Worm (Caenorhabditis elegans): ENCODE results near the gene cnc-9.

cnc-9 gene

ce11 chrV:7436509-7436908 is 36.5 kb upstream of the cnc-9 start:
- TF ChIP-seq tbx-37 (GFP tag; conservative IDR thresholded peaks at IDR 0.05) (no peak), hmbx-1 (tag; optimal IDR thresholded peaks at IDR 0.05) (no peak), ceh-36 (tag; optimal IDR thresholded peaks at IDR 0.05) (no peak), ets-7 (tag; optimal IDR thresholded peaks at IDR 0.05) (no peak), flt-1 (GFP tag; IDR thresholded peaks at IDR 0.05) (no peak), scrt-1 (GFP tag; IDR thresholded peaks at IDR 0.05) (no peak), hmg-4 (GFP tag; optimal IDR thresholded peaks at IDR 0.05) (no peak), sea-1 (GFP tag; conservative IDR thresholded peaks at IDR 0.05) (no peak), hnd-1 (tag; optimal IDR thresholded peaks at IDR 0.05) (no peak)

- TF ChIP-seq aly-1 (tag; optimal IDR thresholded peaks at IDR 0.05) (no peak), flt-1 (GFP tag; IDR thresholded peaks at IDR 0.05) (no peak), tbx-11 (GFP tag; IDR thresholded peaks at IDR 0.05) (no peak), scrt-1 (GFP tag; IDR thresholded peaks at IDR 0.05) (no peak), ceh-13 (GFP tag; optimal IDR thresholded peaks at IDR 0.05) (no peak), B0310.2 (tag; optimal IDR thresholded peaks at IDR 0.05) (no peak), F13C5.2 (tag; optimal IDR thresholded peaks at IDR 0.05) (no peak), ama-1 (optimal IDR thresholded peaks at IDR 0.05) (no peak), sea-1 (GFP tag; conservative IDR thresholded peaks at IDR 0.05) (no peak), hmbx-1 (tag; optimal IDR thresholded peaks at IDR 0.05) (no peak), ceh-36 (tag; optimal IDR thresholded peaks at IDR 0.05) (no peak), tbx-37 (GFP tag; conservative IDR thresholded peaks at IDR 0.05) (no peak), ets-7 (tag; optimal IDR thresholded peaks at IDR 0.05) (no peak), pes-1 (GFP tag; IDR thresholded peaks at IDR 0.05) (no peak), tra-4 (tag; optimal IDR thresholded peaks at IDR 0.05) (no peak), hnd-1 (tag; optimal IDR thresholded peaks at IDR 0.05) (no peak), hmg-4 (GFP tag; optimal IDR thresholded peaks at IDR 0.05) (no peak)
Observed at ce11 chrV:7435376-7436204, 35.6 kb upstream of the cnc-9 start, which contains the start of the genes ddo-2 and F25E5.8. ddo-2 (minus strand) TSS chrV:7435705. F25E5.8 (plus strand) TSS chrV:7435930.

ce11 chrV:7434805-7435363 is 34.9 kb upstream of the cnc-9 start:
- no peak for TF ChIP-seq flt-1 (GFP tag; IDR thresholded peaks at IDR 0.05)
- no peak for TF ChIP-seq aly-1 (tag; optimal IDR thresholded peaks at IDR 0.05)
- TF ChIP-seq B0310.2 (tag; optimal IDR thresholded peaks at IDR 0.05), result no peak
- TF ChIP-seq sea-1 (GFP tag; conservative IDR thresholded peaks at IDR 0.05), result no peak
- no peak for TF ChIP-seq hnd-1 (tag; optimal IDR thresholded peaks at IDR 0.05)
- TF ChIP-seq F13C5.2 (tag; optimal IDR thresholded peaks at IDR 0.05), result no peak
- no peak for TF ChIP-seq scrt-1 (GFP tag; IDR thresholded peaks at IDR 0.05)
- TF ChIP-seq ceh-36 (tag; optimal IDR thresholded peaks at IDR 0.05), result no peak
- no peak for TF ChIP-seq ets-7 (tag; optimal IDR thresholded peaks at IDR 0.05)

ce11 chrV:7432441-7433146 is 32.6 kb upstream of the cnc-9 start:
- TF ChIP-seq hmbx-1 (tag; optimal IDR thresholded peaks at IDR 0.05) (no peak), tbx-11 (GFP tag; IDR thresholded peaks at IDR 0.05) (no peak), flt-1 (GFP tag; IDR thresholded peaks at IDR 0.05) (no peak), ceh-13 (GFP tag; optimal IDR thresholded peaks at IDR 0.05) (no peak), hmg-4 (GFP tag; optimal IDR thresholded peaks at IDR 0.05) (no peak), aly-1 (tag; optimal IDR thresholded peaks at IDR 0.05) (no peak), ama-1 (optimal IDR thresholded peaks at IDR 0.05) (no peak), B0310.2 (tag; optimal IDR thresholded peaks at IDR 0.05) (no peak), tbx-37 (GFP tag; conservative IDR thresholded peaks at IDR 0.05) (no peak), ceh-36 (tag; optimal IDR thresholded peaks at IDR 0.05) (no peak), ets-7 (tag; optimal IDR thresholded peaks at IDR 0.05) (no peak), tra-4 (tag; optimal IDR thresholded peaks at IDR 0.05) (no peak), F13C5.2 (tag; optimal IDR thresholded peaks at IDR 0.05) (no peak), hnd-1 (tag; optimal IDR thresholded peaks at IDR 0.05) (no peak), sea-1 (GFP tag; conservative IDR thresholded peaks at IDR 0.05) (no peak), pes-1 (GFP tag; IDR thresholded peaks at IDR 0.05) (no peak)

ce11 chrV:7431016-7431415 is 31.0 kb upstream of the cnc-9 start, which contains the start of gene srw-71:
srw-71 (minus strand) TSS chrV:7431116.
- no peak for TF ChIP-seq scrt-1 (GFP tag; IDR thresholded peaks at IDR 0.05)
- TF ChIP-seq tbx-37 (GFP tag; conservative IDR thresholded peaks at IDR 0.05), result no peak
- TF ChIP-seq tra-4 (tag; optimal IDR thresholded peaks at IDR 0.05), result no peak
- no peak for TF ChIP-seq hmbx-1 (tag; optimal IDR thresholded peaks at IDR 0.05)
- TF ChIP-seq sea-1 (GFP tag; conservative IDR thresholded peaks at IDR 0.05), result no peak
- no peak for TF ChIP-seq ceh-36 (tag; optimal IDR thresholded peaks at IDR 0.05)
- TF ChIP-seq flt-1 (GFP tag; IDR thresholded peaks at IDR 0.05), result no peak
- TF ChIP-seq pes-1 (GFP tag; IDR thresholded peaks at IDR 0.05), result no peak
- TF ChIP-seq F13C5.2 (tag; optimal IDR thresholded peaks at IDR 0.05), result no peak

- TF ChIP-seq ets-7 (tag; optimal IDR thresholded peaks at IDR 0.05), result no peak
- TF ChIP-seq tra-4 (tag; optimal IDR thresholded peaks at IDR 0.05), result no peak
- TF ChIP-seq aly-1 (tag; optimal IDR thresholded peaks at IDR 0.05), result no peak
- TF ChIP-seq hmbx-1 (tag; optimal IDR thresholded peaks at IDR 0.05), result no peak
- no peak for TF ChIP-seq tbx-37 (GFP tag; conservative IDR thresholded peaks at IDR 0.05)
- TF ChIP-seq pes-1 (GFP tag; IDR thresholded peaks at IDR 0.05), result no peak
- no peak for TF ChIP-seq flt-1 (GFP tag; IDR thresholded peaks at IDR 0.05)
- no peak for TF ChIP-seq tbx-11 (GFP tag; IDR thresholded peaks at IDR 0.05)
- no peak for TF ChIP-seq ceh-36 (tag; optimal IDR thresholded peaks at IDR 0.05)
- no peak for TF ChIP-seq hmg-4 (GFP tag; optimal IDR thresholded peaks at IDR 0.05)
- TF ChIP-seq F13C5.2 (tag; optimal IDR thresholded peaks at IDR 0.05), result no peak
- no peak for TF ChIP-seq ceh-13 (GFP tag; optimal IDR thresholded peaks at IDR 0.05)
- TF ChIP-seq scrt-1 (GFP tag; IDR thresholded peaks at IDR 0.05), result no peak
- no peak for TF ChIP-seq ama-1 (optimal IDR thresholded peaks at IDR 0.05)
- no peak for TF ChIP-seq hnd-1 (tag; optimal IDR thresholded peaks at IDR 0.05)
- TF ChIP-seq B0310.2 (tag; optimal IDR thresholded peaks at IDR 0.05), result no peak
- TF ChIP-seq sea-1 (GFP tag; conservative IDR thresholded peaks at IDR 0.05), result no peak
Observed at ce11 chrV:7428880-7429279, 28.9 kb upstream of the cnc-9 start, which contains the start of gene srw-69. srw-69 (minus strand) TSS chrV:7428980.

All from whole organism, early embryonic.